Fruit fly (Drosophila melanogaster) whole organism, embryonic: ENCODE measurements around the gene RtcB.

ENCODE experiments used
- CG7372 ChIP-seq: fragments of 200-800 bp; sonication (Bioruptor generic); IDR thresholded peaks from 2 replicates; pipeline ENCODE4 v1.3.6; 2022; ENCODE audit warnings: missing biosample characterization, missing genetic modification characterization
- CG7556 ChIP-seq: fragments of 200-800 bp; sonication (Bioruptor generic); optimal IDR thresholded peaks from 2 replicates; lab custom pipeline; 2017; ENCODE audit warnings: missing biosample characterization, mild to moderate bottlenecking, missing genetic modification characterization
- Ets65A ChIP-seq: fragments of 200-800 bp; sonication (Bioruptor generic); peaks from one replicate; lab custom pipeline; 2016; ENCODE audit warnings: missing biosample characterization, missing genetic modification characterization
- HLHmδ ChIP-seq: fragments of 200-800 bp; sonication (Bioruptor generic); optimal IDR thresholded peaks from 2 replicates; lab custom pipeline; 2018; ENCODE audit warnings: missing biosample characterization, mild to moderate bottlenecking, missing genetic modification characterization, moderate library complexity
- TFAM ChIP-seq: fragments of 200-800 bp; sonication (Bioruptor generic); optimal IDR thresholded peaks from 2 replicates; lab custom pipeline; 2017; ENCODE audit warnings: missing biosample characterization, missing genetic modification characterization, inconsistent platforms
- dan ChIP-seq: fragments of 200-800 bp; sonication (Bioruptor generic); IDR thresholded peaks from 2 replicates; pipeline ENCODE4 v1.3.6; 2022; ENCODE audit warnings: missing biosample characterization, missing genetic modification characterization
- sisA ChIP-seq: fragments of 200-800 bp; sonication (Bioruptor generic); IDR thresholded peaks from 2 replicates; pipeline ENCODE4 v1.3.6; 2022; ENCODE audit warnings: missing biosample characterization, missing genetic modification characterization

DNA sequence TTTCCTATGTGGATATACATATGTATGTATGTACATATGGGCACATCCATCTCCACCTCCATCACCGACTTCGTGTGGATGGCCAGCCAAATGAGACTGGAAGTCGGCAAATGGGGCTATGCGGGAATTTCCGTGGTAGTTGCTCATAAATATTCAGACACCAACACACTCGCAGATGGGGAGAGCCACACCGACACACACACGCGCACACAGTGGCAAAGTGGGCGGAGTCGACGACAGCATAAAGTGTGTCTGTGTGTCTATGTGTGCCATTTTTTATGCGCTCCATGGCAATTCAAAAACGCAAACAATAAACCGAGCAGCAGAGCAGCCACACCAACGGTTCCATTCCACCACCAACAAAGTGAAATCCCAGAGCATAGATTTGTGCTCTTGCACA, 32.5 kb downstream of the RtcB start:
- TF ChIP-seq dan (GFP tag; lab: Robert Waterston, UW) (no peak), Ets65A (GFP tag; lab: Kevin White, UChicago) (no peak), HLHmδ (GFP tag; lab: Kevin White, UChicago) (no peak), CG7372 (no peak), sisA (GFP tag; lab: Robert Waterston, UW) (no peak), CG7556 (GFP tag; lab: Kevin White, UChicago) (no peak), TFAM (GFP tag; lab: Kevin White, UChicago) (no peak)
